Worm (Caenorhabditis elegans): ENCODE results near the gene ceh-91.

ceh-91 gene

DNA sequence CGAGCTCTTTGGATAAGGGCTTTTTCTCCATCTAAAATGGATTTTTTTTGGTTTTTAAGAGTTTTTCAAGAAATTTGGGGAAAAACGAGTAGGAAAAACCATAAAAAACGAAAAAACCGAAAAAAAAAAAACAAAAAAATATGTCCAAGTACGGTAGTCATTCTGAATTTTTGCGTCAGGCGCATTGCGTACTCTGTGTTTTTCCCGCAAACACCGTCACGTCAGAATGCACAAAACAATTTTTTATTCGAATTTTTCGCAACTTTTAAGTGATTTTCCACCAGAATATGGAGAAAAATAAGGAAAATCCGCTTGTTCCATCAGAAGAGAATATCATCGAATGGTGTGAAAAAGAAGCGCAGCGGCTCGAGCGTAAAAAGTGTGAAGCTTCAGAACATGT, 35.2 kb upstream of the ceh-91 start, which contains the start of the genes Y66D12A.6 and ceh-92:
Y66D12A.6 (minus strand) TSS at position 31 of the 400 bp plus-strand sequence.
ceh-92 (plus strand) TSS at position 229 of the 400 bp plus-strand sequence.
- TF ChIP-seq alr-1 (tag; optimal IDR thresholded peaks at IDR 0.05) (no peak), mdl-1 (tag; optimal IDR thresholded peaks at IDR 0.05) (no peak), snpc-4 (tag; optimal IDR thresholded peaks at IDR 0.05) (no peak), ztf-1 (GFP tag; conservative IDR thresholded peaks at IDR 0.05) (no peak), nhr-23 (tag; optimal IDR thresholded peaks at IDR 0.05) (no peak), nhr-11 (tag; optimal IDR thresholded peaks at IDR 0.05) (no peak)

ce11 chrIII:11582569-11582968, 34.0 kb upstream of the ceh-91 start:
- TF ChIP-seq ztf-4 (tag; optimal IDR thresholded peaks at IDR 0.05) (no peak), unc-39 (tag; optimal IDR thresholded peaks at IDR 0.05) (no peak), ztf-11 (tag; optimal IDR thresholded peaks at IDR 0.05) (no peak), snpc-4 (tag; optimal IDR thresholded peaks at IDR 0.05) (no peak), lin-11 (tag; optimal IDR thresholded peaks at IDR 0.05) (no peak), zag-1 (tag; optimal IDR thresholded peaks at IDR 0.05) (no peak), ceh-82 (tag; optimal IDR thresholded peaks at IDR 0.05) (no peak), nhr-6 (tag; optimal IDR thresholded peaks at IDR 0.05) (no peak), sma-3 (GFP tag; optimal IDR thresholded peaks at IDR 0.05) (no peak)

ce11 chrIII:11588911-11589310, 27.6 kb upstream of the ceh-91 start, which contains the start of gene Y66D12A.3:
Y66D12A.3 (plus strand) TSS chrIII:11589211.
- no peak for TF ChIP-seq elt-1 (tag; optimal IDR thresholded peaks at IDR 0.05)
- no peak for TF ChIP-seq egl-27 (tag; optimal IDR thresholded peaks at IDR 0.05)
- no peak for TF ChIP-seq mdl-1 (tag; optimal IDR thresholded peaks at IDR 0.05)
- TF ChIP-seq mab-5 (tag; optimal IDR thresholded peaks at IDR 0.05): no peak
- no peak for TF ChIP-seq unc-39 (tag; optimal IDR thresholded peaks at IDR 0.05)
- no peak for TF ChIP-seq nhr-21 (tag; optimal IDR thresholded peaks at IDR 0.05)
- no peak for TF ChIP-seq sma-3 (GFP tag; optimal IDR thresholded peaks at IDR 0.05)
- TF ChIP-seq unc-62 (GFP tag; optimal IDR thresholded peaks at IDR 0.05): no peak
- TF ChIP-seq unc-55 (GFP tag; optimal IDR thresholded peaks at IDR 0.05): no peak
- no peak for TF ChIP-seq nhr-6 (tag; optimal IDR thresholded peaks at IDR 0.05)
- TF ChIP-seq crh-2 (tag; optimal IDR thresholded peaks at IDR 0.05): no peak
- TF ChIP-seq dmd-4 (tag; optimal IDR thresholded peaks at IDR 0.05): no peak
- no peak for TF ChIP-seq nhr-237 (tag; optimal IDR thresholded peaks at IDR 0.05)
- no peak for TF ChIP-seq C34F6.9 (tag; optimal IDR thresholded peaks at IDR 0.05)
- TF ChIP-seq ztf-11 (tag; optimal IDR thresholded peaks at IDR 0.05): no peak
- TF ChIP-seq ceh-82 (tag; optimal IDR thresholded peaks at IDR 0.05): no peak
- no peak for TF ChIP-seq lin-11 (tag; optimal IDR thresholded peaks at IDR 0.05)
- TF ChIP-seq blmp-1 (tag; optimal IDR thresholded peaks at IDR 0.05; ENCODE audit: insufficient read depth): no peak

DNA sequence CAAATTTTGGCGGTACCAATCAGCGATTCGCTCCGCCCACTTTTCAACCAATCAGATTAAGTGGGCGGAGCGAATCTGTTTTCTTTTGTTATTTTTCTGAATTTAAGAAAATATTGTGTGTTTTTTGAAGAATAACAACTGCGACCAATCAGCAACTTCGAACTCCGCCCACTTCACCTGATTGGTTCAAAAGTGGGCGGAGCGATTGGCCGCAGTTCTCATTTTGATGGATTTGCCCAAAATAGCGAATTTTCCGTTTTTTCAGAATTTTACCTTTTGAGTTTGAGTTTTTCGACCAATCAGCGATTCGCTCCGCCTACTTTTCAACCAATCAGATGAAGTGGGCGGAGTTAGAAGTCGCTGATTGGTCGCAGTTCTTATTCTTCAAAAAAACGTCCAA, 27.2 kb upstream of the ceh-91 start:
- TF ChIP-seq ceh-82 (tag; optimal IDR thresholded peaks at IDR 0.05) (no peak), dmd-4 (tag; optimal IDR thresholded peaks at IDR 0.05) (no peak), mdl-1 (tag; optimal IDR thresholded peaks at IDR 0.05) (no peak), Y55F3AM.14 (GFP tag; optimal IDR thresholded peaks at IDR 0.05) (no peak), nhr-23 (tag; optimal IDR thresholded peaks at IDR 0.05) (no peak), zag-1 (tag; optimal IDR thresholded peaks at IDR 0.05) (no peak), egl-27 (tag; optimal IDR thresholded peaks at IDR 0.05) (no peak), C34F6.9 (tag; optimal IDR thresholded peaks at IDR 0.05) (no peak), ztf-1 (GFP tag; conservative IDR thresholded peaks at IDR 0.05) (no peak), nhr-25 (tag; optimal IDR thresholded peaks at IDR 0.05) (no peak), sma-3 (GFP tag; optimal IDR thresholded peaks at IDR 0.05) (no peak)

ce11 chrIII:11590255-11590654, 26.3 kb upstream of the ceh-91 start:
- no peak for TF ChIP-seq zag-1 (tag; optimal IDR thresholded peaks at IDR 0.05)
- no peak for TF ChIP-seq fos-1 (tag; optimal IDR thresholded peaks at IDR 0.05)
- no peak for TF ChIP-seq mdl-1 (tag; optimal IDR thresholded peaks at IDR 0.05)
- TF ChIP-seq nhr-129 (tag; optimal IDR thresholded peaks at IDR 0.05): no peak
- no peak for TF ChIP-seq dmd-4 (tag; optimal IDR thresholded peaks at IDR 0.05)
- no peak for TF ChIP-seq unc-39 (tag; optimal IDR thresholded peaks at IDR 0.05)
- TF ChIP-seq sem-4 (tag; optimal IDR thresholded peaks at IDR 0.05): no peak
- no peak for TF ChIP-seq ZK546.5 (tag; optimal IDR thresholded peaks at IDR 0.05)
- TF ChIP-seq nhr-12 (tag; optimal IDR thresholded peaks at IDR 0.05): no peak
- TF ChIP-seq nhr-21 (tag; optimal IDR thresholded peaks at IDR 0.05): no peak
- TF ChIP-seq alr-1 (tag; optimal IDR thresholded peaks at IDR 0.05): no peak
- TF ChIP-seq ceh-16 (tag; optimal IDR thresholded peaks at IDR 0.05): no peak
- TF ChIP-seq ztf-1 (GFP tag; conservative IDR thresholded peaks at IDR 0.05): no peak
- no peak for TF ChIP-seq nhr-25 (tag; optimal IDR thresholded peaks at IDR 0.05)
- TF ChIP-seq ztf-4 (tag; optimal IDR thresholded peaks at IDR 0.05): no peak
